Fruit fly (Drosophila melanogaster) whole organism, embryonic: ENCODE data around the gene CG32192.

ENCODE experiments used
- CG10147 ChIP-seq: fragments of 200-800 bp; sonication (Bioruptor generic); optimal IDR thresholded peaks from 2 replicates; lab custom pipeline; 2019; ENCODE audit warnings: missing biosample characterization, mild to moderate bottlenecking, missing genetic modification characterization, moderate library complexity
- CG10366 ChIP-seq: fragments of 200-800 bp; sonication (Bioruptor generic); IDR thresholded peaks from 2 replicates; pipeline ENCODE4 v1.3.6; 2022; ENCODE audit warnings: missing biosample characterization, missing genetic modification characterization
- CG11093 ChIP-seq: fragments of 200-800 bp; sonication (Bioruptor generic); IDR thresholded peaks from 3 replicates; pipeline ENCODE4 v1.3.6; 2022; ENCODE audit warnings: missing biosample characterization, missing genetic modification characterization
- CG11560 ChIP-seq: fragments of 200-800 bp; sonication (Bioruptor generic); IDR thresholded peaks from 3 replicates; pipeline ENCODE4 v1.3.6; 2022; ENCODE audit warnings: missing biosample characterization, missing genetic modification characterization
- CG12071 ChIP-seq: fragments of 200-800 bp; sonication (Bioruptor generic); optimal IDR thresholded peaks from 3 replicates; lab custom pipeline; 2018; ENCODE audit warnings: missing biosample characterization, mild to moderate bottlenecking, missing genetic modification characterization
- CG13123 ChIP-seq: fragments of 200-800 bp; sonication (Bioruptor generic); optimal IDR thresholded peaks from 2 replicates; lab custom pipeline; 2016; ENCODE audit warnings: missing biosample characterization, missing genetic modification characterization
- CG13424 ChIP-seq: fragments of 200-800 bp; sonication (Bioruptor generic); optimal IDR thresholded peaks from 2 replicates; lab custom pipeline; 2019; ENCODE audit warnings: missing biosample characterization, mild to moderate bottlenecking, missing genetic modification characterization, moderate library complexity
- CG1529 ChIP-seq: fragments of 200-800 bp; sonication (Bioruptor generic); optimal IDR thresholded peaks from 3 replicates; lab custom pipeline; 2018; ENCODE audit warnings: missing biosample characterization, missing genetic modification characterization
- CG15696 ChIP-seq: fragments of 200-800 bp; sonication (Bioruptor generic); optimal IDR thresholded peaks from 2 replicates; lab custom pipeline; 2019; ENCODE audit warnings: missing biosample characterization, mild to moderate bottlenecking, missing genetic modification characterization, moderate library complexity
- CG18011 ChIP-seq: fragments of 200-800 bp; sonication (Bioruptor generic); optimal IDR thresholded peaks from 2 replicates; lab custom pipeline; 2017; ENCODE audit warnings: missing biosample characterization, missing genetic modification characterization, mild to moderate bottlenecking, moderate library complexity, missing genotype
- CG30403 ChIP-seq: fragments of 200-800 bp; sonication (Bioruptor generic); optimal IDR thresholded peaks from 3 replicates; lab custom pipeline; 2016; ENCODE audit warnings: missing biosample characterization, missing genetic modification characterization
- CG33557 ChIP-seq: fragments of 200-800 bp; sonication (Bioruptor generic); optimal IDR thresholded peaks from 2 replicates; lab custom pipeline; 2019; ENCODE audit warnings: missing biosample characterization, mild to moderate bottlenecking, missing genetic modification characterization, moderate library complexity
- CG42726 ChIP-seq: fragments of 200-800 bp; sonication (Bioruptor generic); IDR thresholded peaks from 2 replicates; pipeline ENCODE4 v1.3.6; 2022; ENCODE audit warnings: missing biosample characterization, missing genetic modification characterization; ENCODE audit not compliant: partially characterized antibody
- CG8765 ChIP-seq: fragments of 200-800 bp; sonication (Bioruptor generic); IDR thresholded peaks from 2 replicates; pipeline ENCODE4 v1.3.6; 2022; ENCODE audit warnings: missing biosample characterization, missing genetic modification characterization
- D ChIP-seq, 2 experiments: fragments of 200-800 bp in 1 of 2; fragments of >200 bp in 1 of 2; sonication (Bioruptor generic) in 1 of 2; optimal IDR thresholded peaks; 2 replicates in 1 of 2; 3 replicates in 1 of 2; lab custom pipeline; 2017; ENCODE audit warnings: mild to moderate bottlenecking in 1 of 2, missing biosample characterization in 1 of 2, missing genetic modification characterization in 1 of 2, missing genetic modification reagents in 1 of 2
- D19B ChIP-seq: fragments of 200-800 bp; sonication (Bioruptor generic); optimal IDR thresholded peaks from 2 replicates; lab custom pipeline; 2017; ENCODE audit warnings: missing biosample characterization, mild to moderate bottlenecking, missing genetic modification characterization
- Dip2 ChIP-seq: fragments of 200-800 bp; sonication (Bioruptor generic); IDR thresholded peaks from 2 replicates; pipeline ENCODE4 v1.3.6; 2022; ENCODE audit warnings: missing biosample characterization, missing genetic modification characterization
- Dip3 ChIP-seq: fragments of 200-800 bp; sonication (Bioruptor generic); optimal IDR thresholded peaks from 3 replicates; lab custom pipeline; 2016; ENCODE audit warnings: missing biosample characterization, missing genetic modification characterization
- Doc2 ChIP-seq: fragments of 200-800 bp; sonication (Bioruptor generic); IDR thresholded peaks from 2 replicates; pipeline ENCODE4 v1.3.6; 2022; ENCODE audit warnings: missing biosample characterization, missing genetic modification characterization
- Gug ChIP-seq: fragments of 200-800 bp; sonication (Bioruptor generic); IDR thresholded peaks from 4 replicates; pipeline ENCODE4 v1.3.6; 2022; ENCODE audit warnings: missing biosample characterization, missing genetic modification characterization
- HHEX ChIP-seq: fragments of 200-800 bp; sonication (Bioruptor generic); optimal IDR thresholded peaks from 3 replicates; lab custom pipeline; 2017; ENCODE audit warnings: missing biosample characterization, mild to moderate bottlenecking, missing genetic modification characterization, missing genetic modification reagents
- Optix ChIP-seq: fragments of 200-800 bp; sonication (Bioruptor generic); IDR thresholded peaks from 3 replicates; pipeline ENCODE4 v1.3.6; 2022; ENCODE audit warnings: missing biosample characterization, missing genetic modification characterization
- Rx ChIP-seq: fragments of 200-800 bp; sonication (Bioruptor generic); IDR thresholded peaks from 2 replicates; pipeline ENCODE4 v1.3.6; 2022; ENCODE audit warnings: missing biosample characterization, missing genetic modification characterization
- TFAM ChIP-seq: fragments of 200-800 bp; sonication (Bioruptor generic); optimal IDR thresholded peaks from 2 replicates; lab custom pipeline; 2017; ENCODE audit warnings: missing biosample characterization, missing genetic modification characterization, inconsistent platforms
- Taf1 ChIP-seq: fragments of 200-800 bp; sonication (Bioruptor generic); IDR thresholded peaks from 2 replicates; pipeline ENCODE4 v1.3.6; 2022; ENCODE audit warnings: missing biosample characterization, missing genetic modification characterization
- abd-A ChIP-seq: fragments of 200-800 bp; sonication (Bioruptor generic); optimal IDR thresholded peaks from 3 replicates; lab custom pipeline; 2019; ENCODE audit warnings: missing biosample characterization, mild to moderate bottlenecking, missing genetic modification characterization, moderate library complexity
- ac ChIP-seq: fragments of 200-800 bp; sonication (Bioruptor generic); optimal IDR thresholded peaks from 3 replicates; lab custom pipeline; 2017; ENCODE audit warnings: missing biosample characterization, mild to moderate bottlenecking, missing genetic modification characterization
- ash1 ChIP-seq: fragments of 200-800 bp; sonication (Bioruptor generic); optimal IDR thresholded peaks from 2 replicates; lab custom pipeline; 2018; ENCODE audit warnings: missing biosample characterization, mild to moderate bottlenecking, missing genetic modification characterization
- bbx ChIP-seq: fragments of 200-800 bp; sonication (Bioruptor generic); IDR thresholded peaks from 2 replicates; pipeline ENCODE4 v1.3.6; 2022; ENCODE audit warnings: missing biosample characterization, missing genetic modification characterization; ENCODE audit not compliant: partially characterized antibody
- bcd ChIP-seq: fragments of 200-800 bp; sonication (Bioruptor generic); optimal IDR thresholded peaks from 2 replicates; lab custom pipeline; 2017; ENCODE audit warnings: missing biosample characterization, mild to moderate bottlenecking, missing genetic modification characterization
- cwo ChIP-seq: fragments of 200-800 bp; sonication (Bioruptor generic); optimal IDR thresholded peaks from 3 replicates; lab custom pipeline; 2017; ENCODE audit warnings: missing biosample characterization, missing genetic modification characterization, mild to moderate bottlenecking, moderate library complexity, missing genetic modification reagents
- dmrt11E ChIP-seq: fragments of 200-800 bp; sonication (Bioruptor generic); optimal IDR thresholded peaks from 3 replicates; lab custom pipeline; 2018; ENCODE audit warnings: missing biosample characterization, mild to moderate bottlenecking, missing genetic modification characterization, moderate library complexity
- fd3F ChIP-seq: fragments of 200-800 bp; sonication (Bioruptor generic); optimal IDR thresholded peaks from 2 replicates; lab custom pipeline; 2018; ENCODE audit warnings: missing biosample characterization, mild to moderate bottlenecking, missing genetic modification characterization, moderate library complexity
- hkb ChIP-seq, 2 experiments: fragments of 200-800 bp in 1 of 2; fragments of >200 bp in 1 of 2; sonication (Bioruptor generic) in 1 of 2; IDR thresholded peaks in 1 of 2; optimal IDR thresholded peaks in 1 of 2; 2 replicates each; pipeline versions ENCODE4 v1.3.6 to Lab custom; 2017 to 2022; ENCODE audit warnings: missing biosample characterization in 1 of 2, missing genetic modification characterization in 1 of 2
- mld ChIP-seq: fragments of 200-800 bp; sonication (Bioruptor generic); IDR thresholded peaks from 3 replicates; pipeline ENCODE4 v1.3.6; 2022; ENCODE audit warnings: missing biosample characterization, missing genetic modification characterization; ENCODE audit not compliant: partially characterized antibody
- nmo ChIP-seq: fragments of 200-800 bp; sonication (Bioruptor generic); optimal IDR thresholded peaks from 2 replicates; lab custom pipeline; 2018; ENCODE audit warnings: missing biosample characterization, mild to moderate bottlenecking, missing genetic modification characterization, moderate library complexity
- oc ChIP-seq: fragments of 200-800 bp; sonication (Bioruptor generic); optimal IDR thresholded peaks from 2 replicates; lab custom pipeline; 2018; ENCODE audit warnings: missing biosample characterization, mild to moderate bottlenecking, missing genetic modification characterization, moderate library complexity
- pan ChIP-seq, 4 experiments: fragments of >200 bp in 3 of 4; fragments of 200-800 bp in 1 of 4; sonication (Bioruptor generic) in 1 of 4; optimal IDR thresholded peaks in 3 of 4; IDR thresholded peaks in 1 of 4; 2 replicates each; pipeline versions ENCODE4 v1.3.6 to Lab custom; 2017 to 2022; ENCODE audit warnings: missing biosample characterization in 2 of 4, missing genetic modification characterization in 2 of 4, mixed read lengths in 1 of 4
- pho ChIP-seq: fragments of 200-800 bp; sonication (Bioruptor generic); optimal IDR thresholded peaks from 2 replicates; lab custom pipeline; 2016; ENCODE audit warnings: missing biosample characterization, missing genetic modification characterization
- shn ChIP-seq: fragments of 200-800 bp; sonication (Bioruptor generic); optimal IDR thresholded peaks from 3 replicates; lab custom pipeline; 2016; ENCODE audit warnings: missing biosample characterization, missing genetic modification characterization
- stwl ChIP-seq: fragments of 200-800 bp; sonication (Bioruptor generic); optimal IDR thresholded peaks from 3 replicates; lab custom pipeline; 2018; ENCODE audit warnings: missing biosample characterization, mild to moderate bottlenecking, missing genetic modification characterization, moderate library complexity
- tgo ChIP-seq: fragments of 200-800 bp; sonication (Bioruptor generic); IDR thresholded peaks from 3 replicates; pipeline ENCODE4 v1.3.6; 2022; ENCODE audit warnings: missing biosample characterization, missing genetic modification characterization
- tll ChIP-seq, 2 experiments: fragments of 200-800 bp in 1 of 2; fragments of >200 bp in 1 of 2; sonication (Bioruptor generic) in 1 of 2; optimal IDR thresholded peaks; 2 replicates each; lab custom pipeline; 2017 to 2019; ENCODE audit warnings: missing biosample characterization in 2 of 2, missing genetic modification characterization in 2 of 2, mild to moderate bottlenecking in 1 of 2, moderate library complexity in 1 of 2
- twi ChIP-seq: fragments of 200-800 bp; optimal IDR thresholded peaks from 2 replicates; lab custom pipeline; 2019; ENCODE audit warnings: missing biosample characterization, mild to moderate bottlenecking, missing genetic modification characterization, moderate library complexity
- tx ChIP-seq: fragments of 200-800 bp; sonication (Bioruptor generic); optimal IDR thresholded peaks from 2 replicates; lab custom pipeline; 2016; ENCODE audit warnings: missing biosample characterization, missing genetic modification characterization
- vfl ChIP-seq: fragments of 200-800 bp; sonication (Bioruptor generic); optimal IDR thresholded peaks from 2 replicates; lab custom pipeline; 2016; ENCODE audit warnings: missing biosample characterization, missing genetic modification characterization
- vnd ChIP-seq: fragments of 200-800 bp; sonication (Bioruptor generic); IDR thresholded peaks from 3 replicates; pipeline ENCODE4 v1.3.6; 2022; ENCODE audit warnings: missing biosample characterization, missing genetic modification characterization; ENCODE audit not compliant: partially characterized antibody
- zf30C ChIP-seq: fragments of 200-800 bp; sonication (Bioruptor generic); optimal IDR thresholded peaks from 3 replicates; lab custom pipeline; 2018; ENCODE audit warnings: missing biosample characterization, mild to moderate bottlenecking, missing genetic modification characterization

CG32192 gene

dm6 chr3L:18062959-18063510 is 22.9 kb downstream of the CG32192 start (continued):
- peak; percentile 44 for TF ChIP-seq CG13424 (tag; lab: Kevin White, UChicago)
- no peak for TF ChIP-seq shn (GFP tag; lab: Kevin White, UChicago)
- peak; percentile 21 for TF ChIP-seq bcd (GFP tag; lab: Kevin White, UChicago)
- no peak for TF ChIP-seq ac (GFP tag; lab: Kevin White, UChicago)
- TF ChIP-seq D (optimal IDR thresholded peaks at IDR 0.05; lab: Kevin White, UChicago): no peak
- TF ChIP-seq D (GFP tag; optimal IDR thresholded peaks at IDR 0.05; lab: Kevin White, UChicago): peak; percentile 14
- no peak for TF ChIP-seq Dip2 (GFP tag; lab: Robert Waterston, UW)
- TF ChIP-seq CG18011 (GFP tag; lab: Kevin White, UChicago): no peak
- TF ChIP-seq twi (tag; lab: Kevin White, UChicago): no peak
- peak; percentile 28 for TF ChIP-seq CG33557 (GFP tag; lab: Kevin White, UChicago)
- peak; percentile 7 for TF ChIP-seq CG10147 (GFP tag; lab: Kevin White, UChicago)
- no peak for TF ChIP-seq CG15696 (tag; lab: Kevin White, UChicago)
- no peak for TF ChIP-seq CG11093 (GFP tag; lab: Robert Waterston, UW)
- no peak for TF ChIP-seq TFAM (GFP tag; lab: Kevin White, UChicago)
- peak; percentile 26 for TF ChIP-seq zf30C (GFP tag; lab: Kevin White, UChicago)
- no peak for TF ChIP-seq tgo
- TF ChIP-seq Gug (GFP tag; lab: Robert Waterston, UW): no peak
- no peak for TF ChIP-seq mld (GFP tag; lab: Robert Waterston, UW)
- no peak for TF ChIP-seq tll (GFP tag; optimal IDR thresholded peaks at IDR 0.05; lab: Kevin White, UChicago)
- peak; percentile 27 for TF ChIP-seq cwo
- no peak for TF ChIP-seq abd-A
- TF ChIP-seq hkb (optimal IDR thresholded peaks at IDR 0.05; lab: Kevin White, UChicago): no peak
- TF ChIP-seq hkb (GFP tag; IDR thresholded peaks at IDR 0.05; lab: Robert Waterston, UW): no peak
- TF ChIP-seq vfl: no peak
- TF ChIP-seq dmrt11E: peak; percentile 68
- no peak for TF ChIP-seq CG8765 (GFP tag; lab: Robert Waterston, UW)
- TF ChIP-seq CG42726 (GFP tag; lab: Robert Waterston, UW): no peak
- TF ChIP-seq D19B (GFP tag; lab: Kevin White, UChicago): no peak
- TF ChIP-seq CG1529 (GFP tag; lab: Kevin White, UChicago): no peak
- TF ChIP-seq bbx: no peak
- TF ChIP-seq nmo (GFP tag; lab: Kevin White, UChicago): peak; percentile 45
- no peak for TF ChIP-seq Optix (GFP tag; lab: Robert Waterston, UW)
- no peak for TF ChIP-seq pan (optimal IDR thresholded peaks at IDR 0.05; lab: Kevin White, UChicago)
- TF ChIP-seq pan (GFP tag; optimal IDR thresholded peaks at IDR 0.05 in 1 of 2, IDR thresholded peaks at IDR 0.05 in 1 of 2): no peak
- no peak for TF ChIP-seq CG11560 (tag; lab: Robert Waterston, UW)
- TF ChIP-seq CG30403 (GFP tag; lab: Kevin White, UChicago): peak; percentile 36
- TF ChIP-seq tx (GFP tag; lab: Kevin White, UChicago): no peak
- TF ChIP-seq CG12071 (GFP tag; lab: Kevin White, UChicago): no peak
- TF ChIP-seq CG10366 (GFP tag; lab: Robert Waterston, UW): peak; percentile 19; the same call in 1 of the 2 replicates
- TF ChIP-seq CG13123 (GFP tag; lab: Kevin White, UChicago): no peak
- no peak for TF ChIP-seq oc (tag; lab: Kevin White, UChicago)
- TF ChIP-seq vnd (GFP tag; lab: Robert Waterston, UW): no peak
- TF ChIP-seq pho (GFP tag; lab: Kevin White, UChicago): no peak
- no peak for TF ChIP-seq ash1 (GFP tag; lab: Kevin White, UChicago)
- TF ChIP-seq Doc2 (GFP tag; lab: Robert Waterston, UW): no peak
- no peak for TF ChIP-seq HHEX (GFP tag; lab: Kevin White, UChicago)
- TF ChIP-seq stwl (tag; lab: Kevin White, UChicago): peak; percentile 24
- TF ChIP-seq Dip3 (GFP tag; lab: Kevin White, UChicago): no peak
- TF ChIP-seq Rx (GFP tag; lab: Robert Waterston, UW): no peak
- TF ChIP-seq fd3F (GFP tag; lab: Kevin White, UChicago): no peak
- no peak for TF ChIP-seq Taf1 (GFP tag; lab: Robert Waterston, UW)
